Fruit fly (Drosophila melanogaster) whole organism, embryonic: ENCODE results near the gene Prim1.

ENCODE experiments used
- B-H2 ChIP-seq: fragments of 200-800 bp; sonication (Bioruptor generic); optimal IDR thresholded peaks from 2 replicates; lab custom pipeline; 2018; ENCODE audit warnings: missing biosample characterization, mild to moderate bottlenecking, missing genetic modification characterization
- Bdp1 ChIP-seq: fragments of 200-800 bp; sonication (Bioruptor generic); optimal IDR thresholded peaks from 3 replicates; lab custom pipeline; 2016; ENCODE audit warnings: missing biosample characterization, missing genetic modification characterization
- Bgb ChIP-seq: fragments of 200-800 bp; sonication (Bioruptor generic); IDR thresholded peaks from 2 replicates; pipeline ENCODE4 v1.3.6; 2022; ENCODE audit warnings: missing biosample characterization, missing genetic modification characterization; ENCODE audit not compliant: partially characterized antibody
- Bteb2 ChIP-seq: fragments of 200-800 bp; sonication (Bioruptor generic); optimal IDR thresholded peaks from 2 replicates; lab custom pipeline; 2016; ENCODE audit warnings: missing biosample characterization, missing genetic modification characterization
- CG1024 ChIP-seq: fragments of 200-800 bp; sonication (Bioruptor generic); IDR thresholded peaks from 2 replicates; pipeline ENCODE4 v1.3.6; 2022; ENCODE audit warnings: missing biosample characterization, missing genetic modification characterization
- CG10543 ChIP-seq: fragments of 200-800 bp; sonication (Bioruptor generic); optimal IDR thresholded peaks from 3 replicates; lab custom pipeline; 2017; ENCODE audit warnings: missing biosample characterization, mild to moderate bottlenecking, missing genetic modification characterization, moderate library complexity
- CG12155 ChIP-seq: fragments of 200-800 bp; sonication (Bioruptor generic); optimal IDR thresholded peaks from 3 replicates; lab custom pipeline; 2016; ENCODE audit warnings: missing biosample characterization, missing genetic modification characterization
- CG12236 ChIP-seq: fragments of 200-800 bp; sonication (Bioruptor generic); optimal IDR thresholded peaks from 2 replicates; lab custom pipeline; 2016; ENCODE audit warnings: missing biosample characterization, missing genetic modification characterization
- CG15479 ChIP-seq: fragments of 200-800 bp; sonication (Bioruptor generic); optimal IDR thresholded peaks from 3 replicates; lab custom pipeline; 2019; ENCODE audit warnings: missing biosample characterization, mild to moderate bottlenecking, missing genetic modification characterization, moderate library complexity
- CG15514 ChIP-seq: fragments of 200-800 bp; sonication (Bioruptor generic); optimal IDR thresholded peaks from 3 replicates; lab custom pipeline; 2017; ENCODE audit warnings: missing biosample characterization, missing genetic modification characterization, mild to moderate bottlenecking, moderate library complexity, missing genetic modification reagents
- CG16863 ChIP-seq: fragments of 200-800 bp; sonication (Bioruptor generic); optimal IDR thresholded peaks from 3 replicates; lab custom pipeline; 2016; ENCODE audit warnings: missing biosample characterization, missing genetic modification characterization
- CG18476 ChIP-seq: fragments of 200-800 bp; sonication (Bioruptor generic); optimal IDR thresholded peaks from 2 replicates; lab custom pipeline; 2016; ENCODE audit warnings: missing biosample characterization, mild to moderate bottlenecking, missing genetic modification characterization
- CG3995 ChIP-seq: fragments of 200-800 bp; sonication (Bioruptor generic); optimal IDR thresholded peaks from 3 replicates; lab custom pipeline; 2016; ENCODE audit warnings: missing biosample characterization, missing genetic modification characterization
- CG4360 ChIP-seq: fragments of 200-800 bp; sonication (Bioruptor generic); IDR thresholded peaks from 2 replicates; pipeline ENCODE4 v1.3.6; 2022; ENCODE audit warnings: missing biosample characterization, missing genetic modification characterization
- CG4820 ChIP-seq: fragments of 200-800 bp; sonication (Bioruptor generic); optimal IDR thresholded peaks from 3 replicates; lab custom pipeline; 2016; ENCODE audit warnings: missing biosample characterization, missing genetic modification characterization
- CG6765 ChIP-seq: fragments of 200-800 bp; sonication (Bioruptor generic); optimal IDR thresholded peaks from 3 replicates; lab custom pipeline; 2017; ENCODE audit warnings: missing biosample characterization, mild to moderate bottlenecking, missing genetic modification characterization
- CG7839 ChIP-seq: fragments of 200-800 bp; sonication (Bioruptor generic); optimal IDR thresholded peaks from 3 replicates; lab custom pipeline; 2018; ENCODE audit warnings: missing biosample characterization, mild to moderate bottlenecking, missing genetic modification characterization, moderate library complexity
- CG9437 ChIP-seq: fragments of 200-800 bp; sonication (Bioruptor generic); optimal IDR thresholded peaks from 2 replicates; lab custom pipeline; 2018; ENCODE audit warnings: missing biosample characterization, mild to moderate bottlenecking, missing genetic modification characterization
- CG9609 ChIP-seq: fragments of 200-800 bp; sonication (Bioruptor generic); optimal IDR thresholded peaks from 3 replicates; lab custom pipeline; 2016; ENCODE audit warnings: missing biosample characterization, missing genetic modification characterization
- D ChIP-seq, 2 experiments: fragments of 200-800 bp in 1 of 2; fragments of >200 bp in 1 of 2; sonication (Bioruptor generic) in 1 of 2; optimal IDR thresholded peaks; 2 replicates in 1 of 2; 3 replicates in 1 of 2; lab custom pipeline; 2017; ENCODE audit warnings: mild to moderate bottlenecking in 1 of 2, missing biosample characterization in 1 of 2, missing genetic modification characterization in 1 of 2, missing genetic modification reagents in 1 of 2
- D19B ChIP-seq: fragments of 200-800 bp; sonication (Bioruptor generic); optimal IDR thresholded peaks from 2 replicates; lab custom pipeline; 2017; ENCODE audit warnings: missing biosample characterization, mild to moderate bottlenecking, missing genetic modification characterization
- Fer1 ChIP-seq: fragments of 200-800 bp; sonication (Bioruptor generic); optimal IDR thresholded peaks from 2 replicates; lab custom pipeline; 2017; ENCODE audit warnings: missing biosample characterization, mild to moderate bottlenecking, missing genetic modification characterization
- H2.0 ChIP-seq: fragments of 200-800 bp; sonication (Bioruptor generic); IDR thresholded peaks from 2 replicates; pipeline ENCODE4 v1.3.6; 2022; ENCODE audit warnings: missing biosample characterization, missing genetic modification characterization
- HLH54F ChIP-seq: fragments of 200-800 bp; sonication (Bioruptor generic); optimal IDR thresholded peaks from 3 replicates; lab custom pipeline; 2016; ENCODE audit warnings: missing biosample characterization, missing genetic modification characterization
- Hr51 ChIP-seq, 2 experiments: fragments of 200-800 bp; sonication (Bioruptor generic); optimal IDR thresholded peaks; 2 replicates in 1 of 2; 3 replicates in 1 of 2; lab custom pipeline; 2016 to 2018; ENCODE audit warnings: missing biosample characterization in 2 of 2, missing genetic modification characterization in 2 of 2, mild to moderate bottlenecking in 1 of 2, moderate library complexity in 1 of 2
- Hsf ChIP-seq: fragments of 200-800 bp; sonication (Bioruptor generic); optimal IDR thresholded peaks from 3 replicates; lab custom pipeline; 2016; ENCODE audit warnings: missing biosample characterization, missing genetic modification characterization
- Jarid2 ChIP-seq: fragments of 200-800 bp; sonication (Bioruptor generic); optimal IDR thresholded peaks from 3 replicates; lab custom pipeline; 2017; ENCODE audit warnings: mild to moderate bottlenecking, missing biosample characterization, missing genetic modification reagents, missing genetic modification characterization
- MESR4 ChIP-seq: fragments of 200-800 bp; sonication (Bioruptor generic); optimal IDR thresholded peaks from 2 replicates; lab custom pipeline; 2018; ENCODE audit warnings: missing biosample characterization, mild to moderate bottlenecking, missing genetic modification characterization, moderate library complexity
- Myb ChIP-seq: fragments of 200-800 bp; sonication (Bioruptor generic); optimal IDR thresholded peaks from 2 replicates; lab custom pipeline; 2016; ENCODE audit warnings: missing biosample characterization, missing genetic modification characterization
- Nf-YA ChIP-seq: fragments of 200-800 bp; sonication (Bioruptor generic); IDR thresholded peaks from 2 replicates; pipeline ENCODE4 v1.3.6; 2022; ENCODE audit warnings: missing biosample characterization, missing genetic modification characterization
- Pdp1 ChIP-seq, 2 experiments: fragments of 200-800 bp; sonication (Bioruptor generic); optimal IDR thresholded peaks; 3 replicates each; lab custom pipeline; 2016; ENCODE audit warnings: missing biosample characterization in 2 of 2, missing genetic modification characterization in 2 of 2, mild to moderate bottlenecking in 1 of 2, moderate library complexity in 1 of 2
- Rfx ChIP-seq: fragments of 200-800 bp; sonication (Bioruptor generic); IDR thresholded peaks from 2 replicates; pipeline ENCODE4 v1.3.6; 2022; ENCODE audit warnings: missing biosample characterization, missing genetic modification characterization
- Rx ChIP-seq: fragments of 200-800 bp; sonication (Bioruptor generic); IDR thresholded peaks from 2 replicates; pipeline ENCODE4 v1.3.6; 2022; ENCODE audit warnings: missing biosample characterization, missing genetic modification characterization
- Scr ChIP-seq: fragments of 200-800 bp; sonication (Bioruptor generic); IDR thresholded peaks from 2 replicates; pipeline ENCODE4 v1.3.6; 2022; ENCODE audit warnings: missing biosample characterization, missing genetic modification characterization; ENCODE audit not compliant: partially characterized antibody
- Side ChIP-seq: fragments of 200-800 bp; sonication (Bioruptor generic); optimal IDR thresholded peaks from 2 replicates; lab custom pipeline; 2016; ENCODE audit warnings: missing biosample characterization, missing genetic modification characterization
- bbx ChIP-seq: fragments of 200-800 bp; sonication (Bioruptor generic); IDR thresholded peaks from 2 replicates; pipeline ENCODE4 v1.3.6; 2022; ENCODE audit warnings: missing biosample characterization, missing genetic modification characterization; ENCODE audit not compliant: partially characterized antibody
- bcd ChIP-seq: fragments of 200-800 bp; sonication (Bioruptor generic); optimal IDR thresholded peaks from 2 replicates; lab custom pipeline; 2017; ENCODE audit warnings: missing biosample characterization, mild to moderate bottlenecking, missing genetic modification characterization
- dm ChIP-seq: fragments of 200-800 bp; sonication (Bioruptor generic); optimal IDR thresholded peaks from 3 replicates; lab custom pipeline; 2016; ENCODE audit warnings: missing biosample characterization, missing genetic modification characterization
- exex ChIP-seq: fragments of 200-800 bp; sonication (Bioruptor generic); optimal IDR thresholded peaks from 4 replicates; lab custom pipeline; 2018; ENCODE audit warnings: missing biosample characterization, mild to moderate bottlenecking, missing genetic modification characterization, moderate library complexity
- fd96Cb ChIP-seq: fragments of 200-800 bp; sonication (Bioruptor generic); optimal IDR thresholded peaks from 2 replicates; lab custom pipeline; 2018; ENCODE audit warnings: missing biosample characterization, mild to moderate bottlenecking, missing genetic modification characterization, moderate library complexity
- fru ChIP-seq: fragments of >200 bp; optimal IDR thresholded peaks from 2 replicates; lab custom pipeline; 2017
- gce ChIP-seq: fragments of 200-800 bp; sonication (Bioruptor generic); IDR thresholded peaks from 3 replicates; pipeline ENCODE4 v1.3.6; 2022; ENCODE audit warnings: missing biosample characterization, missing genetic modification characterization
- hbn ChIP-seq: fragments of 200-800 bp; sonication (Bioruptor generic); IDR thresholded peaks from 2 replicates; pipeline ENCODE4 v1.3.6; 2022; ENCODE audit warnings: missing biosample characterization, missing genetic modification characterization; ENCODE audit not compliant: partially characterized antibody
- insv ChIP-seq, 2 experiments: fragments of 200-800 bp; sonication (Bioruptor generic); optimal IDR thresholded peaks; 3 replicates each; lab custom pipeline; 2016 to 2018; ENCODE audit warnings: missing biosample characterization in 2 of 2, missing genetic modification characterization in 2 of 2
- pb ChIP-seq: fragments of 200-800 bp; sonication (Bioruptor generic); optimal IDR thresholded peaks from 3 replicates; lab custom pipeline; 2016; ENCODE audit warnings: missing biosample characterization, missing genetic modification characterization
- run ChIP-seq: fragments of 200-800 bp; sonication (Bioruptor generic); optimal IDR thresholded peaks from 3 replicates; lab custom pipeline; 2018; ENCODE audit warnings: missing biosample characterization, mild to moderate bottlenecking, missing genetic modification characterization
- slp2 ChIP-seq: fragments of 200-800 bp; sonication (Bioruptor generic); optimal IDR thresholded peaks from 2 replicates; lab custom pipeline; 2016; ENCODE audit warnings: missing biosample characterization, missing genetic modification characterization
- toy ChIP-seq: fragments of 200-800 bp; sonication (Bioruptor generic); IDR thresholded peaks from 2 replicates; pipeline ENCODE4 v1.3.6; 2022; ENCODE audit warnings: missing biosample characterization, missing genetic modification characterization

Prim1 gene

dm6 chr3L:8315141-8315816, 24.8 kb upstream of the Prim1 start, which contains the start of gene Cpsf6 (continued):
- TF ChIP-seq D (optimal IDR thresholded peaks at IDR 0.05; lab: Kevin White, UChicago) (no peak), D (GFP tag; optimal IDR thresholded peaks at IDR 0.05; lab: Kevin White, UChicago) (peak; percentile 30), exex (tag; lab: Kevin White, UChicago) (peak; percentile 2), bbx (GFP tag; lab: Robert Waterston, UW) (no peak), Side (GFP tag; lab: Kevin White, UChicago) (no peak), run (tag; lab: Kevin White, UChicago) (no peak), Hsf (GFP tag; lab: Kevin White, UChicago) (peak; percentile 61), toy (no peak), CG6765 (GFP tag; lab: Kevin White, UChicago) (no peak), CG10543 (GFP tag; lab: Kevin White, UChicago) (peak; percentile 28), CG1024 (0 out of 2 replicates have a peak, but pooled peaks have one; percentile 14), pb (no peak), CG18476 (GFP tag; lab: Kevin White, UChicago) (peak; percentile 64), CG12155 (GFP tag; lab: Kevin White, UChicago) (peak; percentile 44), Pdp1 (GFP tag; optimal IDR thresholded peaks at IDR 0.05; lab: Kevin White, UChicago) (peak in 1 of 2 experiments; percentile 40), Rx (GFP tag; lab: Robert Waterston, UW) (0 out of 2 replicates have a peak, but pooled peaks have one; percentile 6), CG15514 (GFP tag; lab: Kevin White, UChicago) (peak; percentile 80), Rfx (peak; percentile 70), H2.0 (peak; percentile 79), Nf-YA (GFP tag; lab: Robert Waterston, UW) (peak; percentile 32; the same call in 1 of the 2 replicates), D19B (GFP tag; lab: Kevin White, UChicago) (peak; percentile 49), Myb (GFP tag; lab: Kevin White, UChicago) (peak; percentile 94), CG9609 (GFP tag; lab: Kevin White, UChicago) (peak; percentile 31), insv (GFP tag; optimal IDR thresholded peaks at IDR 0.05; lab: Kevin White, UChicago) (peak in 1 of 2 experiments; percentile 87), fd96Cb (tag; lab: Kevin White, UChicago) (peak; percentile 52), dm (GFP tag; lab: Kevin White, UChicago) (peak; percentile 49), Bteb2 (GFP tag; lab: Kevin White, UChicago) (peak; percentile 35), CG7839 (tag; lab: Kevin White, UChicago) (peak; percentile 67), Jarid2 (no peak), CG4360 (GFP tag; lab: Robert Waterston, UW) (no peak), CG15479 (peak; percentile 13), Hr51 (GFP tag; optimal IDR thresholded peaks at IDR 0.05; lab: Kevin White, UChicago) (peak; percentile 29 to 72), CG3995 (no peak), hbn (GFP tag; lab: Robert Waterston, UW) (no peak), slp2 (GFP tag; lab: Kevin White, UChicago) (no peak), B-H2 (no peak), CG4820 (peak; percentile 37), gce (GFP tag; lab: Robert Waterston, UW) (0 out of 3 replicates have a peak, but pooled peaks have one; percentile 19), Fer1 (no peak), bcd (GFP tag; lab: Kevin White, UChicago) (peak; percentile 38), Scr (no peak; the same call in 1 of the 2 replicates), Bgb (GFP tag; lab: Robert Waterston, UW) (peak; percentile 31; the same call in 1 of the 2 replicates), CG9437 (GFP tag; lab: Kevin White, UChicago) (peak; percentile 6), CG12236 (GFP tag; lab: Kevin White, UChicago) (no peak), Bdp1 (GFP tag; lab: Kevin White, UChicago) (peak; percentile 29), MESR4 (GFP tag; lab: Kevin White, UChicago) (peak; percentile 90), fru (lab: Kevin White, UChicago) (no peak), CG16863 (GFP tag; lab: Kevin White, UChicago) (peak; percentile 17), HLH54F (GFP tag; lab: Kevin White, UChicago) (no peak)
